Worm (Caenorhabditis elegans) whole organism, late embryonic: Measurements from ENCODE around the gene F22F7.7.

Experiments used
- C08G9.2 ChIP-seq: sonication (generic microtip); optimal IDR thresholded peaks from 2 replicates; lab custom pipeline; 2016; ENCODE audit warnings: mild to moderate bottlenecking, missing genetic modification characterization, moderate library complexity, missing compliant biosample characterization
- C38D4.7 ChIP-seq: fragments of 200-800 bp; sonication (Bioruptor generic); optimal IDR thresholded peaks from 2 replicates; lab custom pipeline; 2018; ENCODE audit warnings: mild to moderate bottlenecking, missing genetic modification characterization, moderate library complexity, missing compliant biosample characterization
- F13H6.1 ChIP-seq: sonication (generic microtip); optimal IDR thresholded peaks from 2 replicates; lab custom pipeline; 2016; ENCODE audit warnings: missing genetic modification characterization, missing compliant biosample characterization
- T23F11.4 ChIP-seq: fragments of 200-800 bp; sonication (Bioruptor generic); optimal IDR thresholded peaks from 2 replicates; lab custom pipeline; 2018; ENCODE audit warnings: mild to moderate bottlenecking, missing genetic modification characterization, missing compliant biosample characterization
- Y22D7AL.16 ChIP-seq: sonication (generic microtip); optimal IDR thresholded peaks from 2 replicates; lab custom pipeline; 2016; ENCODE audit warnings: missing genetic modification characterization, missing compliant biosample characterization
- ama-1 ChIP-seq: fragments of 150-350 bp; optimal IDR thresholded peaks from 2 replicates; lab custom pipeline; 2014
- ceh-14 ChIP-seq: sonication (generic microtip); optimal IDR thresholded peaks from 2 replicates; lab custom pipeline; 2016; ENCODE audit warnings: missing genotype, missing genetic modification characterization, missing compliant biosample characterization
- ceh-18 ChIP-seq: sonication (generic microtip); optimal IDR thresholded peaks from 2 replicates; lab custom pipeline; 2016; ENCODE audit warnings: missing genetic modification characterization, missing compliant biosample characterization
- ceh-19 ChIP-seq: fragments of 200-800 bp; sonication (Bioruptor generic); optimal IDR thresholded peaks from 2 replicates; lab custom pipeline; 2018; ENCODE audit warnings: mild to moderate bottlenecking, missing genetic modification characterization, missing compliant biosample characterization
- ceh-2 ChIP-seq: sonication (generic microtip); optimal IDR thresholded peaks from 2 replicates; lab custom pipeline; 2016; ENCODE audit warnings: missing genotype, missing genetic modification characterization, missing compliant biosample characterization
- ceh-24 ChIP-seq: sonication (generic microtip); optimal IDR thresholded peaks from 2 replicates; lab custom pipeline; 2016; ENCODE audit warnings: mild to moderate bottlenecking, missing genetic modification characterization, missing compliant biosample characterization
- ceh-30 ChIP-seq: fragments of 150-350 bp; optimal IDR thresholded peaks from 2 replicates; lab custom pipeline; 2014; ENCODE audit warnings: missing biosample characterization, missing genetic modification characterization
- ceh-31 ChIP-seq: sonication (generic microtip); optimal IDR thresholded peaks from 2 replicates; lab custom pipeline; 2016; ENCODE audit warnings: missing genetic modification characterization, missing compliant biosample characterization
- ceh-34 ChIP-seq: sonication (generic microtip); optimal IDR thresholded peaks from 2 replicates; lab custom pipeline; 2016; ENCODE audit warnings: mild to moderate bottlenecking, missing genetic modification characterization, missing compliant biosample characterization
- ceh-45 ChIP-seq: fragments of 200-800 bp; sonication (Bioruptor generic); IDR thresholded peaks from 2 replicates; pipeline ENCODE4 v1.3.6; 2022; ENCODE audit warnings: missing genetic modification reagents, missing genetic modification characterization, missing compliant biosample characterization
- dmd-4 ChIP-seq: sonication (generic microtip); optimal IDR thresholded peaks from 2 replicates; lab custom pipeline; 2016; ENCODE audit warnings: borderline replicate concordance, missing genetic modification characterization, missing compliant biosample characterization
- elt-4 ChIP-seq: sonication (generic microtip); optimal IDR thresholded peaks from 2 replicates; lab custom pipeline; 2016; ENCODE audit warnings: missing genetic modification characterization, missing compliant biosample characterization
- ets-4 ChIP-seq: sonication (generic microtip); optimal IDR thresholded peaks from 2 replicates; lab custom pipeline; 2016; ENCODE audit warnings: missing genetic modification characterization, missing compliant biosample characterization
- fax-1 ChIP-seq: sonication (generic microtip); optimal IDR thresholded peaks from 2 replicates; lab custom pipeline; 2016; ENCODE audit warnings: missing genotype, missing genetic modification characterization, missing compliant biosample characterization
- fkh-10 ChIP-seq: fragments of 150-350 bp; optimal IDR thresholded peaks from 2 replicates; lab custom pipeline; 2014; ENCODE audit warnings: missing biosample characterization, missing genetic modification reagents, missing genetic modification characterization
- fkh-6 ChIP-seq: sonication (generic microtip); optimal IDR thresholded peaks from 2 replicates; lab custom pipeline; 2016; ENCODE audit warnings: missing genetic modification characterization, missing compliant biosample characterization
- hlh-13 ChIP-seq: fragments of 200-800 bp; sonication (Bioruptor generic); optimal IDR thresholded peaks from 2 replicates; lab custom pipeline; 2018; ENCODE audit warnings: mild to moderate bottlenecking, missing genetic modification characterization, missing compliant biosample characterization
- hlh-15 ChIP-seq: sonication (generic microtip); optimal IDR thresholded peaks from 2 replicates; lab custom pipeline; 2016; ENCODE audit warnings: missing genetic modification characterization, missing compliant biosample characterization
- hlh-8 ChIP-seq: sonication (generic microtip); optimal IDR thresholded peaks from 2 replicates; lab custom pipeline; 2016; ENCODE audit warnings: missing genotype, missing genetic modification characterization, missing compliant biosample characterization
- mec-3 ChIP-seq: sonication (generic microtip); optimal IDR thresholded peaks from 2 replicates; lab custom pipeline; 2016; ENCODE audit warnings: borderline replicate concordance, missing genetic modification characterization, missing compliant biosample characterization
- nhr-232 ChIP-seq: sonication (generic microtip); optimal IDR thresholded peaks from 2 replicates; lab custom pipeline; 2016; ENCODE audit warnings: missing genetic modification characterization, missing compliant biosample characterization
- npax-4 ChIP-seq: sonication (generic microtip); optimal IDR thresholded peaks from 2 replicates; lab custom pipeline; 2016; ENCODE audit warnings: missing genetic modification characterization, missing compliant biosample characterization
- pat-9 ChIP-seq: fragments of 200-800 bp; sonication (Bioruptor generic); optimal IDR thresholded peaks from 2 replicates; lab custom pipeline; 2018; ENCODE audit warnings: mild to moderate bottlenecking, missing genetic modification characterization, moderate library complexity, missing compliant biosample characterization
- pha-2 ChIP-seq: sonication (generic microtip); optimal IDR thresholded peaks from 2 replicates; lab custom pipeline; 2017; ENCODE audit warnings: mild to moderate bottlenecking, missing genetic modification characterization, missing compliant biosample characterization
- pha-4 ChIP-seq: fragments of 150-350 bp; optimal IDR thresholded peaks from 2 replicates; lab custom pipeline; 2018; ENCODE audit warnings: missing biosample characterization, missing genetic modification reagents, missing genetic modification characterization
- pqm-1 ChIP-seq: sonication (generic microtip); optimal IDR thresholded peaks from 2 replicates; lab custom pipeline; 2016; ENCODE audit warnings: missing genetic modification characterization, missing compliant biosample characterization
- ref-2 ChIP-seq: sonication (generic microtip); optimal IDR thresholded peaks from 2 replicates; lab custom pipeline; 2016; ENCODE audit warnings: missing genetic modification characterization, missing compliant biosample characterization
- rnt-1 ChIP-seq: sonication (generic microtip); optimal IDR thresholded peaks from 2 replicates; lab custom pipeline; 2016; ENCODE audit warnings: missing genetic modification characterization, missing compliant biosample characterization
- sox-2 ChIP-seq: fragments of 200-800 bp; sonication (Bioruptor generic); IDR thresholded peaks from 2 replicates; pipeline ENCODE4 v1.3.6; 2022; ENCODE audit warnings: missing genetic modification reagents, missing genetic modification characterization, missing compliant biosample characterization
- sox-4 ChIP-seq: sonication (generic microtip); optimal IDR thresholded peaks from 2 replicates; lab custom pipeline; 2017; ENCODE audit warnings: mild to moderate bottlenecking, missing genetic modification characterization, inconsistent platforms, missing compliant biosample characterization
- syd-9 ChIP-seq: sonication (generic microtip); optimal IDR thresholded peaks from 2 replicates; lab custom pipeline; 2016; ENCODE audit warnings: mild to moderate bottlenecking, missing genetic modification characterization, moderate library complexity, missing compliant biosample characterization
- tbx-2 ChIP-seq: sonication (generic microtip); optimal IDR thresholded peaks from 2 replicates; lab custom pipeline; 2016; ENCODE audit warnings: missing genetic modification characterization, missing compliant biosample characterization
- tbx-7 ChIP-seq: sonication (generic microtip); optimal IDR thresholded peaks from 2 replicates; lab custom pipeline; 2016; ENCODE audit warnings: missing genotype, missing genetic modification characterization, missing compliant biosample characterization
- ttx-3 ChIP-seq: sonication (generic microtip); optimal IDR thresholded peaks from 2 replicates; lab custom pipeline; 2016; ENCODE audit warnings: missing genetic modification reagents, missing genetic modification characterization, missing compliant biosample characterization
- unc-3 ChIP-seq, 2 experiments: fragments of 200-800 bp in 1 of 2; sonication (Bioruptor generic) in 1 of 2; sonication (generic microtip) in 1 of 2; conservative IDR thresholded peaks in 1 of 2; optimal IDR thresholded peaks in 1 of 2; 2 replicates each; pipeline versions ENCODE4 v1.3.6 to Lab custom; 2016 to 2022; ENCODE audit warnings: missing compliant biosample characterization in 2 of 2, missing genetic modification characterization in 2 of 2, missing genetic modification reagents in 1 of 2
- unc-42 ChIP-seq: sonication (generic microtip); optimal IDR thresholded peaks from 2 replicates; lab custom pipeline; 2016; ENCODE audit warnings: missing genotype, missing genetic modification characterization, missing compliant biosample characterization
- zip-5 ChIP-seq: sonication (generic microtip); optimal IDR thresholded peaks from 2 replicates; lab custom pipeline; 2016; ENCODE audit warnings: missing genetic modification characterization, missing compliant biosample characterization
- ztf-16 ChIP-seq: sonication (generic microtip); optimal IDR thresholded peaks from 2 replicates; lab custom pipeline; 2017; ENCODE audit warnings: missing genetic modification characterization, missing compliant biosample characterization

F22F7.7 gene

ce11 chrV:2133512-2133911 is 6.3 kb downstream of the F22F7.7 start (continued):
- TF ChIP-seq ceh-19 (GFP tag; lab: Kevin White, UChicago) (no peak), tbx-2 (tag; lab: Kevin White, UChicago) (peak; percentile 30), ttx-3 (tag; lab: Kevin White, UChicago) (no peak), ceh-45 (GFP tag; lab: Robert Waterston, UW) (no peak)

ce11 chrV:2132675-2133074 is 7.2 kb downstream of the F22F7.7 start:
- TF ChIP-seq syd-9 (tag; lab: Kevin White, UChicago) (no peak), ama-1 (lab: Kevin White, UChicago) (no peak)

- peak; percentile 70 for TF ChIP-seq tbx-2 (tag; lab: Kevin White, UChicago)
- TF ChIP-seq ref-2 = peak; percentile 63
- no peak for TF ChIP-seq ceh-30 (tag; lab: Kevin White, UChicago)
- peak; percentile 71 for TF ChIP-seq ets-4 (tag; lab: Kevin White, UChicago)
- no peak for TF ChIP-seq hlh-15 (tag; lab: Kevin White, UChicago)
- no peak for TF ChIP-seq ceh-19 (GFP tag; lab: Kevin White, UChicago)
- TF ChIP-seq dmd-4 (tag; lab: Kevin White, UChicago) = no peak
- TF ChIP-seq elt-4 (tag; lab: Kevin White, UChicago) = no peak
- peak; percentile 7 for TF ChIP-seq ceh-14 (tag; lab: Kevin White, UChicago)
- no peak for TF ChIP-seq fkh-6
- TF ChIP-seq ceh-24 = no peak
- peak; percentile 76 for TF ChIP-seq tbx-7 (tag; lab: Kevin White, UChicago)
- no peak for TF ChIP-seq pat-9 (tag; lab: Kevin White, UChicago)
- peak; percentile 39 for TF ChIP-seq rnt-1 (tag; lab: Kevin White, UChicago)
- TF ChIP-seq zip-5 = peak; percentile 48
- peak; percentile 69 for TF ChIP-seq mec-3 (tag; lab: Kevin White, UChicago)
- TF ChIP-seq F13H6.1 = no peak
- no peak for TF ChIP-seq sox-4 (tag; lab: Kevin White, UChicago)
- TF ChIP-seq unc-3 (GFP tag; conservative IDR thresholded peaks at IDR 0.05; lab: Robert Waterston, UW) = no peak
- peak; percentile 19 for TF ChIP-seq unc-3 (tag; optimal IDR thresholded peaks at IDR 0.05; lab: Kevin White, UChicago)
- peak; percentile 25 for TF ChIP-seq unc-42 (tag; lab: Kevin White, UChicago)
- peak; percentile 3 for TF ChIP-seq hlh-8 (tag; lab: Kevin White, UChicago)
- no peak for TF ChIP-seq C38D4.7
- TF ChIP-seq nhr-232 (tag; lab: Kevin White, UChicago) = no peak
- TF ChIP-seq hlh-13 (GFP tag; lab: Kevin White, UChicago) = no peak
- no peak for TF ChIP-seq npax-4
- peak; percentile 8 for TF ChIP-seq ceh-34
- peak; percentile 89 for TF ChIP-seq ceh-31
- no peak for TF ChIP-seq ztf-16
- no peak for TF ChIP-seq fkh-10
- TF ChIP-seq ama-1 (lab: Kevin White, UChicago) = no peak
- TF ChIP-seq pha-4 (tag; lab: Kevin White, UChicago) = no peak
- no peak for TF ChIP-seq ceh-18 (tag; lab: Kevin White, UChicago)
- TF ChIP-seq fax-1 (tag; lab: Kevin White, UChicago) = peak; percentile 55
- TF ChIP-seq sox-2 (GFP tag; lab: Robert Waterston, UW) = no peak
- no peak for TF ChIP-seq T23F11.4
- TF ChIP-seq pha-2 (tag; lab: Kevin White, UChicago) = no peak
- peak; percentile 92 for TF ChIP-seq C08G9.2 (tag; lab: Kevin White, UChicago)
- TF ChIP-seq pqm-1 (tag; lab: Kevin White, UChicago) = no peak
- no peak for TF ChIP-seq Y22D7AL.16 (tag; lab: Kevin White, UChicago)
- peak; percentile 76 for TF ChIP-seq ceh-2
- TF ChIP-seq, all 69 proteins: peak for 16
These were observed 12.8 kb downstream of the F22F7.7 start, which contains the start of gene ldp-1 for ce11 chrV:2126996-2127585. TSS of gene ldp-1 (plus strand) at chrV:2127535.
